Fruit fly (Drosophila melanogaster): ENCODE measurements around the gene CG32371.

DNA sequence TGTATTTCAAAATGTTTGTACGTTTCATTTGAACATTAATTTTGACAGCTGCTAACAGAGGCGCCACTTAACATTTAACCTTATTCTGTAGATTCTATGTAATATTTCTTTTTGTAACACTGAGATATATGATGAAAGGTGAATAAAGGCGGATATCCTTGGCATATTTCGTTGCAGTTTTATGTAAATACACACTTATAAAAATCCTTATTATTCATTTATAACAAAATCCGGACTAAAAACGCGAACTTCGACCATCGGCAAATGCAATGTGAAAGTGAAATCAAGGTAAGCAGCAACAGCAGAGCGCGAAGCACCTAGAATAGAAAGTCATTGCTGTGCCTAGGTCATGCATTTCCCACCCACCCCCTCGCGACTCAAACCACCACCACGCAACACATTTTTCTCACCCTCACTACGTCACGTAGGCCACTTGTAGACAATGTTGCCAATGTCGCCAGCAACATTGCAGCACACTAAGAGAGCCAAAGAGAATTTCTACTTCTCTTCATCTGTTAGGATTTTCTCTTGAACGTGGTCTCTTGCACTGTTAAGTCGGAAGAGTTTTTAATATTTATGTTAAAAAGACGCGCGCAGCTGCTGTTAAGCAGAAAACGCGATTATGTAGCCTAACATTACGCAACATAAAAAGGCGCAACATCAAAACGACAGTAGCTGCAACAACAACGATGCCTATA, 13.3 kb upstream of the CG32371 start:
- TF ChIP-seq CG32121 (GFP tag; IDR thresholded peaks at IDR 0.05) (no peak), CG8159 (tag; optimal IDR thresholded peaks at IDR 0.05) (no peak)

Measured in whole organism, pupa.